Worm (Caenorhabditis elegans): ENCODE data around the gene srz-83.

Gene srz-83

ce11 chrIV:3531535-3531934 lies 27.3 kb downstream of the srz-83 start:
- TF ChIP-seq ceh-48 (tag; optimal IDR thresholded peaks at IDR 0.05) (peak; percentile 62), pha-2 (tag; optimal IDR thresholded peaks at IDR 0.05) (no peak)

ce11 chrIV:3532167-3532566 lies 27.9 kb downstream of the srz-83 start, which contains the start of gene M57.1:
M57.1 (plus strand) TSS chrIV:3532467.
- no peak for TF ChIP-seq tbx-2 (tag; optimal IDR thresholded peaks at IDR 0.05)
- TF ChIP-seq pat-9 (tag; optimal IDR thresholded peaks at IDR 0.05): no peak
- TF ChIP-seq dve-1 (tag; optimal IDR thresholded peaks at IDR 0.05): no peak
- TF ChIP-seq ceh-24 (tag; optimal IDR thresholded peaks at IDR 0.05): no peak
- TF ChIP-seq elt-2 (tag; optimal IDR thresholded peaks at IDR 0.05): no peak
- no peak for TF ChIP-seq nhr-232 (tag; optimal IDR thresholded peaks at IDR 0.05)
- TF ChIP-seq pros-1 (tag; optimal IDR thresholded peaks at IDR 0.05): no peak
- TF ChIP-seq ceh-48 (tag; optimal IDR thresholded peaks at IDR 0.05): no peak
- no peak for TF ChIP-seq hlh-6 (tag; optimal IDR thresholded peaks at IDR 0.05)
- no peak for TF ChIP-seq lim-6 (tag; optimal IDR thresholded peaks at IDR 0.05)
- TF ChIP-seq hlh-30 (tag; optimal IDR thresholded peaks at IDR 0.05; ENCODE audit: insufficient read depth): no peak
- TF ChIP-seq ahr-1 (tag; optimal IDR thresholded peaks at IDR 0.05): no peak
- no peak for TF ChIP-seq ceh-6 (GFP tag; optimal IDR thresholded peaks at IDR 0.05)
- no peak for TF ChIP-seq ttx-3 (tag; optimal IDR thresholded peaks at IDR 0.05)

- TF ChIP-seq ceh-48 (tag; optimal IDR thresholded peaks at IDR 0.05): peak; percentile 11
- peak; percentile 39 for TF ChIP-seq unc-42 (tag; optimal IDR thresholded peaks at IDR 0.05)
- TF ChIP-seq ref-2 (tag; optimal IDR thresholded peaks at IDR 0.05): no peak
Measured at ce11 chrIV:3532989-3533388, 28.7 kb downstream of the srz-83 start.

ce11 chrIV:3539253-3539652 lies 35.0 kb downstream of the srz-83 start:
- TF ChIP-seq unc-86 (tag; optimal IDR thresholded peaks at IDR 0.05) (no peak), che-1 (tag; optimal IDR thresholded peaks at IDR 0.05) (no peak), ttx-3 (tag; optimal IDR thresholded peaks at IDR 0.05) (no peak), ceh-9 (tag; optimal IDR thresholded peaks at IDR 0.05) (no peak), syd-9 (tag; optimal IDR thresholded peaks at IDR 0.05) (no peak), ceh-24 (tag; optimal IDR thresholded peaks at IDR 0.05) (no peak), fax-1 (tag; optimal IDR thresholded peaks at IDR 0.05) (no peak), odd-2 (tag; optimal IDR thresholded peaks at IDR 0.05) (no peak), pax-1 (tag; optimal IDR thresholded peaks at IDR 0.05) (no peak)

- TF ChIP-seq zip-5 (tag; optimal IDR thresholded peaks at IDR 0.05) (no peak), ceh-34 (tag; optimal IDR thresholded peaks at IDR 0.05) (no peak), nhr-11 (tag; optimal IDR thresholded peaks at IDR 0.05) (no peak), fax-1 (tag; optimal IDR thresholded peaks at IDR 0.05) (no peak), ceh-30 (tag; optimal IDR thresholded peaks at IDR 0.05) (no peak), ama-1 (optimal IDR thresholded peaks at IDR 0.05) (no peak), pax-1 (tag; optimal IDR thresholded peaks at IDR 0.05) (no peak)
Measured at ce11 chrIV:3539872-3540271, 35.6 kb downstream of the srz-83 start, which contains the start of gene B0212.3. B0212.3 (plus strand) TSS chrIV:3540172.

ce11 chrIV:3545060-3545459 lies 40.8 kb downstream of the srz-83 start:
- TF ChIP-seq T23F11.4 (GFP tag; optimal IDR thresholded peaks at IDR 0.05): no peak
- no peak for TF ChIP-seq fkh-6 (tag; optimal IDR thresholded peaks at IDR 0.05)
- TF ChIP-seq ama-1 (optimal IDR thresholded peaks at IDR 0.05): no peak
- TF ChIP-seq hlh-30 (tag; optimal IDR thresholded peaks at IDR 0.05; ENCODE audit: insufficient read depth): no peak
- TF ChIP-seq pqm-1 (tag; optimal IDR thresholded peaks at IDR 0.05): no peak
- TF ChIP-seq ceh-48 (tag; optimal IDR thresholded peaks at IDR 0.05): no peak
- no peak for TF ChIP-seq ets-4 (tag; optimal IDR thresholded peaks at IDR 0.05)
- no peak for TF ChIP-seq unc-55 (GFP tag; optimal IDR thresholded peaks at IDR 0.05)
- no peak for TF ChIP-seq ceh-19 (GFP tag; optimal IDR thresholded peaks at IDR 0.05)
- TF ChIP-seq K09A11.1 (tag; optimal IDR thresholded peaks at IDR 0.05; ENCODE audit: insufficient read depth): no peak
- TF ChIP-seq hlh-15 (tag; optimal IDR thresholded peaks at IDR 0.05): no peak
- no peak for TF ChIP-seq ceh-22 (tag; optimal IDR thresholded peaks at IDR 0.05)
- TF ChIP-seq nhr-232 (tag; optimal IDR thresholded peaks at IDR 0.05): no peak
